ENCODE assay signal across 1 fruit fly cellular context in the genomic region with DNA sequence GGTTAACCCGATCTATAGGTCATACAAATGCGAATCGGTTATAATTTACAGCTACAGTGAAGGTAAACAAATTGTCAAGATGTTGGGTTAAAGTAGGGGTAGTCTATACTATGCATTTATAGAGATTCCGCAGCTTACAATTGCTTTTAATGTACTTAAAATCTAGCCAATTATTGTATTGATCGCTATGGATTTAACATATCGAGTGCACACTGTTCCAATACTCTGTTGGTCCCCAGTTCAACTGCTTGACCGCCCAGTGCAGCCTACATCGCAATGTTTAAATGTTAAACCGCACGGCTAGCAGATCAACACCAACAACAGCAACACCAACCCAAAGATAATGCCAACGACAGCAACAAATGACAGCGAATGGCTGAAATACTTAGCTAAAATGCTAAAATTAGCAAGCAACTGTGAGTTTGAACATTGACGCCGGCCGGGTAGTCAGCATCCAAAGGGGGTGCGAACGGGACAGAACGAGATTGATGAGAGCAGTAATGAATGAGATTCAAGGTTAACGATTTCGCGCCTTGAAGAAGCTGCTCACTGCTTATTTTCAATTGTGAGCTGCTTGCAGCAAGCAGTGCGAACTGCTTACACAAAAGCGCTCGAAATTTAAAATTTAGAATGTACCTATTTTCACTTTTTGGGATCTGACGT.
TF ChIP-seq lines count a peak whose summit lies in the region.

No protein-coding gene starts in this region.

TF ChIP-seq in whole organism, embryonic, 481 proteins besides CTCF, POLR2A, EP300 and RAD21 (continued from another document and continues in another):
- TF ChIP-seq CG43689 (GFP tag; IDR thresholded peaks at IDR 0.05; lab: Robert Waterston, UW): no peak
- no peak for TF ChIP-seq CG2116 (GFP tag; optimal IDR thresholded peaks at IDR 0.05; lab: Kevin White, UChicago)
- peak; percentile 26; the same call in 2 of the 3 replicates for TF ChIP-seq Mrtf (GFP tag; IDR thresholded peaks at IDR 0.05; lab: Robert Waterston, UW)
- TF ChIP-seq unc-4 (GFP tag; IDR thresholded peaks at IDR 0.05; lab: Robert Waterston, UW; ENCODE audit: partially characterized antibody): 0 out of 2 replicates have a peak, but pooled peaks have one; percentile 36
- no peak for TF ChIP-seq cwo (GFP tag; optimal IDR thresholded peaks at IDR 0.05; lab: Kevin White, UChicago)
- TF ChIP-seq ind (GFP tag; optimal IDR thresholded peaks at IDR 0.05; lab: Kevin White, UChicago): no peak
- TF ChIP-seq Pdp1 (GFP tag; optimal IDR thresholded peaks at IDR 0.05; lab: Kevin White, UChicago): no peak
- no peak for TF ChIP-seq salm (tag; optimal IDR thresholded peaks at IDR 0.05; lab: Kevin White, UChicago)
- no peak for TF ChIP-seq pnt (GFP tag; optimal IDR thresholded peaks at IDR 0.05; lab: Kevin White, UChicago)
- no peak for TF ChIP-seq CG10462 (GFP tag; optimal IDR thresholded peaks at IDR 0.05; lab: Kevin White, UChicago)
- no peak for TF ChIP-seq CG6683 (GFP tag; optimal IDR thresholded peaks at IDR 0.05; lab: Kevin White, UChicago)
- peak; percentile 94 for TF ChIP-seq E2f2 (GFP tag; IDR thresholded peaks at IDR 0.05; lab: Robert Waterston, UW)
- no peak for TF ChIP-seq Dbx (GFP tag; IDR thresholded peaks at IDR 0.05; lab: Robert Waterston, UW)
- no peak for TF ChIP-seq CG12744 (GFP tag; optimal IDR thresholded peaks at IDR 0.05; lab: Kevin White, UChicago)
- TF ChIP-seq Neu2 (GFP tag; optimal IDR thresholded peaks at IDR 0.05; lab: Kevin White, UChicago; ENCODE audit: borderline replicate concordance): no peak
- TF ChIP-seq E2f1 (GFP tag; IDR thresholded peaks at IDR 0.05; lab: Robert Waterston, UW): peak; percentile 28
- peak; percentile 44; the same call in 2 of the 3 replicates for TF ChIP-seq ase (GFP tag; IDR thresholded peaks at IDR 0.05; lab: Robert Waterston, UW)
- TF ChIP-seq br (optimal IDR thresholded peaks at IDR 0.05; lab: Kevin White, UChicago): no peak
- peak; percentile 6 for TF ChIP-seq vvl (GFP tag; IDR thresholded peaks at IDR 0.05; lab: Robert Waterston, UW)
- TF ChIP-seq az2 (GFP tag; optimal IDR thresholded peaks at IDR 0.05; lab: Kevin White, UChicago): no peak
- no peak for TF ChIP-seq exex (tag; optimal IDR thresholded peaks at IDR 0.05; lab: Kevin White, UChicago)
- TF ChIP-seq CG9609 (GFP tag; optimal IDR thresholded peaks at IDR 0.05; lab: Kevin White, UChicago): no peak
- TF ChIP-seq onecut (GFP tag; IDR thresholded peaks at IDR 0.05; lab: Robert Waterston, UW): no peak
- TF ChIP-seq HLHmδ (GFP tag; optimal IDR thresholded peaks at IDR 0.05; lab: Kevin White, UChicago): no peak
- TF ChIP-seq hbn (GFP tag; IDR thresholded peaks at IDR 0.05; lab: Robert Waterston, UW; ENCODE audit: partially characterized antibody): no peak
- TF ChIP-seq schlank (tag; optimal IDR thresholded peaks at IDR 0.05; lab: Kevin White, UChicago): no peak
- no peak for TF ChIP-seq zf30C (GFP tag; optimal IDR thresholded peaks at IDR 0.05; lab: Kevin White, UChicago)
- TF ChIP-seq slbo (GFP tag; IDR thresholded peaks at IDR 0.05; lab: Robert Waterston, UW): peak; percentile 67
- TF ChIP-seq ewg (GFP tag; optimal IDR thresholded peaks at IDR 0.05; lab: Kevin White, UChicago): no peak
- TF ChIP-seq CG8388 (GFP tag; optimal IDR thresholded peaks at IDR 0.05; lab: Kevin White, UChicago): no peak
- TF ChIP-seq CG8281 (tag; optimal IDR thresholded peaks at IDR 0.05; lab: Kevin White, UChicago): peak; percentile 58
- TF ChIP-seq Dfd (GFP tag; optimal IDR thresholded peaks at IDR 0.05; lab: Kevin White, UChicago): peak in 1 of 2 experiments; percentile 98
- TF ChIP-seq CG4854 (GFP tag; optimal IDR thresholded peaks at IDR 0.05; lab: Kevin White, UChicago): no peak
- no peak for TF ChIP-seq CG9817 (tag; optimal IDR thresholded peaks at IDR 0.05; lab: Kevin White, UChicago)
- no peak for TF ChIP-seq CG6854 (GFP tag; optimal IDR thresholded peaks at IDR 0.05; lab: Kevin White, UChicago)
- no peak for TF ChIP-seq zfh2 (GFP tag; optimal IDR thresholded peaks at IDR 0.05; lab: Kevin White, UChicago)
- no peak for TF ChIP-seq CG1792 (GFP tag; optimal IDR thresholded peaks at IDR 0.05; lab: Kevin White, UChicago)
- no peak for TF ChIP-seq CG15479 (GFP tag; optimal IDR thresholded peaks at IDR 0.05; lab: Kevin White, UChicago)
- TF ChIP-seq Mes4 (GFP tag; optimal IDR thresholded peaks at IDR 0.05; lab: Kevin White, UChicago): no peak
- no peak; the same call in 1 of the 2 replicates for TF ChIP-seq gsb (GFP tag; IDR thresholded peaks at IDR 0.05; lab: Robert Waterston, UW)
- no peak for TF ChIP-seq usp (GFP tag; optimal IDR thresholded peaks at IDR 0.05; lab: Kevin White, UChicago)
- no peak for TF ChIP-seq mld (GFP tag; IDR thresholded peaks at IDR 0.05; lab: Robert Waterston, UW; ENCODE audit: partially characterized antibody)
- no peak for TF ChIP-seq CG34376 (GFP tag; optimal IDR thresholded peaks at IDR 0.05; lab: Kevin White, UChicago)
- TF ChIP-seq CG32772 (GFP tag; IDR thresholded peaks at IDR 0.05; lab: Robert Waterston, UW): peak; percentile 47; the same call in 1 of the 2 replicates
- TF ChIP-seq BtbVII (GFP tag; optimal IDR thresholded peaks at IDR 0.05; lab: Kevin White, UChicago): no peak
- no peak for TF ChIP-seq prd (optimal IDR thresholded peaks at IDR 0.05; lab: Kevin White, UChicago)
- peak; percentile 74 for TF ChIP-seq prd (GFP tag; IDR thresholded peaks at IDR 0.05; lab: Robert Waterston, UW)
- peak; percentile 47; the same call in 1 of the 2 replicates for TF ChIP-seq MBD-R2 (GFP tag; IDR thresholded peaks at IDR 0.05; lab: Robert Waterston, UW)
- TF ChIP-seq CG4282 (GFP tag; optimal IDR thresholded peaks at IDR 0.05; lab: Kevin White, UChicago): no peak
- TF ChIP-seq CG11695 (GFP tag; IDR thresholded peaks at IDR 0.05; lab: Robert Waterston, UW): peak; percentile 6; the same call in 1 of the 3 replicates
- no peak for TF ChIP-seq fu2 (GFP tag; optimal IDR thresholded peaks at IDR 0.05; lab: Kevin White, UChicago)
- no peak for TF ChIP-seq CG13624 (GFP tag; optimal IDR thresholded peaks at IDR 0.05; lab: Kevin White, UChicago)
- no peak for TF ChIP-seq CG33557 (GFP tag; optimal IDR thresholded peaks at IDR 0.05; lab: Kevin White, UChicago)
- no peak for TF ChIP-seq fd102C (GFP tag; optimal IDR thresholded peaks at IDR 0.05; lab: Kevin White, UChicago)
- TF ChIP-seq CG31365 (tag; optimal IDR thresholded peaks at IDR 0.05; lab: Kevin White, UChicago): peak; percentile 100
- no peak for TF ChIP-seq MTF-1 (GFP tag; optimal IDR thresholded peaks at IDR 0.05; lab: Kevin White, UChicago; ENCODE audit: borderline replicate concordance)
- no peak for TF ChIP-seq gem (tag; optimal IDR thresholded peaks at IDR 0.05; lab: Kevin White, UChicago)
- TF ChIP-seq CG16815 (GFP tag; optimal IDR thresholded peaks at IDR 0.05; lab: Kevin White, UChicago): no peak
- TF ChIP-seq lilli (GFP tag; optimal IDR thresholded peaks at IDR 0.05; lab: Kevin White, UChicago): no peak
- TF ChIP-seq CG34224 (GFP tag; IDR thresholded peaks at IDR 0.05; lab: Robert Waterston, UW; ENCODE audit: partially characterized antibody): no peak
- no peak for TF ChIP-seq wdn (GFP tag; IDR thresholded peaks at IDR 0.05; lab: Robert Waterston, UW)
- TF ChIP-seq tin (GFP tag; optimal IDR thresholded peaks at IDR 0.05; lab: Kevin White, UChicago): no peak
- no peak for TF ChIP-seq CG4617 (GFP tag; optimal IDR thresholded peaks at IDR 0.05; lab: Kevin White, UChicago; ENCODE audit: borderline replicate concordance)
- TF ChIP-seq CG15514 (GFP tag; optimal IDR thresholded peaks at IDR 0.05; lab: Kevin White, UChicago): no peak
- TF ChIP-seq CG5245 (GFP tag; optimal IDR thresholded peaks at IDR 0.05; lab: Kevin White, UChicago): no peak
- no peak for TF ChIP-seq Bteb2 (GFP tag; optimal IDR thresholded peaks at IDR 0.05; lab: Kevin White, UChicago)
- no peak for TF ChIP-seq sqz (GFP tag; optimal IDR thresholded peaks at IDR 0.05; lab: Kevin White, UChicago)
- TF ChIP-seq CG14050 (GFP tag; IDR thresholded peaks at IDR 0.05; lab: Robert Waterston, UW): peak; percentile 19; the same call in 2 of the 3 replicates
- TF ChIP-seq stwl (tag; optimal IDR thresholded peaks at IDR 0.05; lab: Kevin White, UChicago): peak; percentile 24
- no peak for TF ChIP-seq bcd (GFP tag; optimal IDR thresholded peaks at IDR 0.05; lab: Kevin White, UChicago)
- peak; percentile 65 for TF ChIP-seq pros (GFP tag; optimal IDR thresholded peaks at IDR 0.05; lab: Kevin White, UChicago)
- no peak for TF ChIP-seq nerfin-1 (tag; optimal IDR thresholded peaks at IDR 0.05; lab: Kevin White, UChicago)
- peak; percentile 12; the same call in 1 of the 3 replicates for TF ChIP-seq gce (GFP tag; IDR thresholded peaks at IDR 0.05; lab: Robert Waterston, UW)
- no peak for TF ChIP-seq ro (GFP tag; IDR thresholded peaks at IDR 0.05; lab: Robert Waterston, UW)
- no peak for TF ChIP-seq PHDP (tag; optimal IDR thresholded peaks at IDR 0.05; lab: Kevin White, UChicago)
- no peak for TF ChIP-seq CG18011 (GFP tag; optimal IDR thresholded peaks at IDR 0.05; lab: Kevin White, UChicago)
- no peak for TF ChIP-seq NC2β (GFP tag; optimal IDR thresholded peaks at IDR 0.05; lab: Kevin White, UChicago)
- TF ChIP-seq Dip2 (GFP tag; IDR thresholded peaks at IDR 0.05; lab: Robert Waterston, UW): no peak
- TF ChIP-seq CG4360 (GFP tag; IDR thresholded peaks at IDR 0.05; lab: Robert Waterston, UW): 0 out of 2 replicates have a peak, but pooled peaks have one; percentile 20
- TF ChIP-seq bsh (GFP tag; optimal IDR thresholded peaks at IDR 0.05; lab: Kevin White, UChicago): no peak
- TF ChIP-seq chn (GFP tag; optimal IDR thresholded peaks at IDR 0.05; lab: Kevin White, UChicago): no peak
- TF ChIP-seq CG12391 (tag; optimal IDR thresholded peaks at IDR 0.05; lab: Kevin White, UChicago): no peak
- TF ChIP-seq CG13775 (GFP tag; optimal IDR thresholded peaks at IDR 0.05; lab: Kevin White, UChicago): no peak
- TF ChIP-seq Adf1 (GFP tag; IDR thresholded peaks at IDR 0.05; lab: Robert Waterston, UW): peak; percentile 52; the same call in 1 of the 2 replicates
- TF ChIP-seq NfI (GFP tag; optimal IDR thresholded peaks at IDR 0.05; lab: Kevin White, UChicago): no peak
- TF ChIP-seq CG18619 (GFP tag; optimal IDR thresholded peaks at IDR 0.05; lab: Kevin White, UChicago): no peak
- TF ChIP-seq CG1603 (tag; optimal IDR thresholded peaks at IDR 0.05; lab: Kevin White, UChicago): peak; percentile 84
- TF ChIP-seq dysf (GFP tag; IDR thresholded peaks at IDR 0.05; lab: Robert Waterston, UW): peak; percentile 11; the same call in 2 of the 3 replicates
- no peak; the same call in 2 of the 3 replicates for TF ChIP-seq so (GFP tag; IDR thresholded peaks at IDR 0.05; lab: Robert Waterston, UW)
- peak; percentile 77 for TF ChIP-seq ci (GFP tag; IDR thresholded peaks at IDR 0.05; lab: Robert Waterston, UW)
- TF ChIP-seq CG11560 (tag; IDR thresholded peaks at IDR 0.05; lab: Robert Waterston, UW): no peak
- TF ChIP-seq CHES-1-like (GFP tag; optimal IDR thresholded peaks at IDR 0.05; lab: Kevin White, UChicago): no peak
- no peak for TF ChIP-seq Hand (GFP tag; optimal IDR thresholded peaks at IDR 0.05; lab: Kevin White, UChicago)
- TF ChIP-seq run (tag; optimal IDR thresholded peaks at IDR 0.05; lab: Kevin White, UChicago): no peak
- TF ChIP-seq CG6791 (GFP tag; IDR thresholded peaks at IDR 0.05; lab: Robert Waterston, UW; ENCODE audit: partially characterized antibody): peak; percentile 60; the same call in 1 of the 3 replicates
- peak; percentile 41; the same call in 1 of the 2 replicates for TF ChIP-seq esg (GFP tag; conservative IDR thresholded peaks at IDR 0.05; lab: Robert Waterston, UW)
- no peak for TF ChIP-seq CG17802 (tag; optimal IDR thresholded peaks at IDR 0.05; lab: Kevin White, UChicago)
- no peak for TF ChIP-seq crp (GFP tag; optimal IDR thresholded peaks at IDR 0.05; lab: Kevin White, UChicago)
- no peak for TF ChIP-seq pan (optimal IDR thresholded peaks at IDR 0.05; lab: Kevin White, UChicago)
- peak in 1 of 2 experiments; percentile 65 for TF ChIP-seq pan (GFP tag; optimal IDR thresholded peaks at IDR 0.05 in 1 of 2, IDR thresholded peaks at IDR 0.05 in 1 of 2)
- TF ChIP-seq otp (GFP tag; IDR thresholded peaks at IDR 0.05; lab: Robert Waterston, UW): peak; percentile 65; the same call in 2 of the 3 replicates
- TF ChIP-seq vfl (GFP tag; optimal IDR thresholded peaks at IDR 0.05; lab: Kevin White, UChicago): no peak
- no peak for TF ChIP-seq hth (optimal IDR thresholded peaks at IDR 0.05; lab: Kevin White, UChicago)
- TF ChIP-seq croc (GFP tag; conservative IDR thresholded peaks at IDR 0.05; lab: Robert Waterston, UW): peak; percentile 12; the same call in 2 of the 3 replicates
- TF ChIP-seq CG11696 (GFP tag; IDR thresholded peaks at IDR 0.05; lab: Robert Waterston, UW): no peak
- peak; percentile 37; the same call in 2 of the 4 replicates for TF ChIP-seq Gug (GFP tag; IDR thresholded peaks at IDR 0.05; lab: Robert Waterston, UW)
- TF ChIP-seq Mad (GFP tag; optimal IDR thresholded peaks at IDR 0.05; lab: Kevin White, UChicago): no peak
- peak; percentile 81 for TF ChIP-seq HmgD (GFP tag; optimal IDR thresholded peaks at IDR 0.05; lab: Kevin White, UChicago)
- no peak for TF ChIP-seq CG9437 (GFP tag; optimal IDR thresholded peaks at IDR 0.05; lab: Kevin White, UChicago)
- no peak for TF ChIP-seq nau (GFP tag; optimal IDR thresholded peaks at IDR 0.05; lab: Kevin White, UChicago)
- no peak for TF ChIP-seq CG14710 (tag; optimal IDR thresholded peaks at IDR 0.05; lab: Kevin White, UChicago)
- TF ChIP-seq CG6813 (GFP tag; optimal IDR thresholded peaks at IDR 0.05; lab: Kevin White, UChicago): no peak
- TF ChIP-seq CG4820 (GFP tag; optimal IDR thresholded peaks at IDR 0.05; lab: Kevin White, UChicago): no peak
- TF ChIP-seq phol (tag; optimal IDR thresholded peaks at IDR 0.05; lab: Kevin White, UChicago): no peak
- no peak for TF ChIP-seq danr (GFP tag; IDR thresholded peaks at IDR 0.05; lab: Robert Waterston, UW)
- TF ChIP-seq Chrac-16 (GFP tag; optimal IDR thresholded peaks at IDR 0.05; lab: Kevin White, UChicago): no peak
- TF ChIP-seq emc (GFP tag; optimal IDR thresholded peaks at IDR 0.05; lab: Kevin White, UChicago): no peak
- TF ChIP-seq CG13287 (GFP tag; IDR thresholded peaks at IDR 0.05; lab: Robert Waterston, UW; ENCODE audit: partially characterized antibody): peak; percentile 49; the same call in 1 of the 2 replicates
- peak in 1 of 2 experiments; percentile 44 for TF ChIP-seq eve (GFP tag; optimal IDR thresholded peaks at IDR 0.05; lab: Kevin White, UChicago)
- no peak for TF ChIP-seq BEAF-32 (GFP tag; optimal IDR thresholded peaks at IDR 0.05; lab: Kevin White, UChicago)
- TF ChIP-seq CG1602 (GFP tag; optimal IDR thresholded peaks at IDR 0.05; lab: Kevin White, UChicago): no peak
- TF ChIP-seq lbe (GFP tag; optimal IDR thresholded peaks at IDR 0.05; lab: Kevin White, UChicago): no peak
- no peak for TF ChIP-seq CG13296 (GFP tag; optimal IDR thresholded peaks at IDR 0.05; lab: Kevin White, UChicago)
- no peak for TF ChIP-seq Hr51 (GFP tag; optimal IDR thresholded peaks at IDR 0.05; lab: Kevin White, UChicago)
